Fruit fly (Drosophila melanogaster): Measurements from ENCODE around the gene Bx42.

The Bx42 gene

DNA sequence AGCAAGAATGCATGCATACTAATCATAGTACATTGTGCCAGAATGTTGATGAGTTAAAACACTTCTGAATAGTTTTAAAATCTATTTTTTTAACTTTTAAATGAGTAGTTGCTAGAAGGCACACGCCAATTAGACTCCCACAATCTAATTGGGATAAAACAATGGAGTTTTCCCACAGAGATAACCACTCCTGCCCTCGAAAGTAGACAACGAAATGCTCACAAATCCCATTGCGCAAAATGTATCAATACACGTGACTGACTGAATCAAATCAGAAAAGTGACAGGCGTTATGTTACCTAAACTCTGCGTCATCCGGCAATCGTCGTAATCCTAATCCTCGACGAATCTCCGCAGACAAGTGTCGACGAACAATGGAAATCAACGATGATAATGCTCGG, 11.4 kb upstream of the Bx42 start:
- TF ChIP-seq Pif1A (GFP tag; optimal IDR thresholded peaks at IDR 0.05) (no peak), Snoo (tag; optimal IDR thresholded peaks at IDR 0.05) (no peak), CG14655 (GFP tag; optimal IDR thresholded peaks at IDR 0.05) (no peak), CG4496 (GFP tag; IDR thresholded peaks at IDR 0.05) (no peak), fd96Ca (GFP tag; IDR thresholded peaks at IDR 0.05) (no peak), CG8301 (tag; optimal IDR thresholded peaks at IDR 0.05) (no peak), CG9948 (tag; optimal IDR thresholded peaks at IDR 0.05) (no peak), Ets98B (GFP tag; IDR thresholded peaks at IDR 0.05) (no peak), gl (tag; optimal IDR thresholded peaks at IDR 0.05) (no peak), D1 (tag; optimal IDR thresholded peaks at IDR 0.05) (no peak), CG34367 (tag; optimal IDR thresholded peaks at IDR 0.05) (no peak), rn (GFP tag; IDR thresholded peaks at IDR 0.05) (no peak), Pif1B (GFP tag; optimal IDR thresholded peaks at IDR 0.05) (no peak), CG10348 (GFP tag; IDR thresholded peaks at IDR 0.05) (no peak), CG8159 (tag; optimal IDR thresholded peaks at IDR 0.05) (no peak), CG32121 (GFP tag; IDR thresholded peaks at IDR 0.05) (no peak), CG15710 (tag; optimal IDR thresholded peaks at IDR 0.05) (no peak), CG17806 (tag; optimal IDR thresholded peaks at IDR 0.05) (no peak)

DNA sequence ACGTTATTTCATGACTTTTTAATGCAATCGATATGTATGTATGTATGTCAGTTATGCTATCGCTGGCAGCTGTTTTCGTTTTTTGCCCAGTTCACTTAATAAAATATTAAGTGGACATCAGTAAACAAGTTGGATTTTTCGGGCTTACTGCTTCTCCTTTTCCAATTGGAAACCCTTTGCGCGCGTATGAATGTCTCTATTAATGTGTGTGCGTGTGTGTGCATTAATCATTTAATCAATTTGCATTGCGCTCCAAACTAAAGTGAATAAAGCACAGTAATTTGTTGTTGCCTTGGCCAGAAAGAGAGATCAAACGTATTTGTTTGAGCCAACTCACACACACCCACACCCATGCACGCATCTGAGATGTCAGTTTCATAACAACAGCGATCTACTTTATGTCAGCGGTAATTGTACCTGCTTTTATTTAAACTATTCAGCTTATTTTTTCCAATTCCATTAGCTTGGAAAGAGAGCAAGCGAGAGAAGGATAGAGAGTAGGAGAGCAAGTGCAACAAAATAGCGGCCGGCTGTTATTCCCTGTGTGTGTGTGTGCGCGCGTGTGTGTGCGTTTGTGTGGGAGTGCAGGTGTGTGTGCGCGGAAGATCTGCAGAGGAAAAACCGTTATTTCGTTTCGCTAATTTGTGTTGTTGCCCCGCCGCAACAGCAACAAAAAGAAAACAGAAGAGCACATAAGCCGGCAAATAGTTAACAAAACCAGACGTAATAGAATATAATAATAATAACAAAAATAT, 3.9 kb upstream of the Bx42 start:
- TF ChIP-seq CG32121 (GFP tag; IDR thresholded peaks at IDR 0.05) (no peak), Pif1A (GFP tag; optimal IDR thresholded peaks at IDR 0.05) (no peak), Pif1B (GFP tag; optimal IDR thresholded peaks at IDR 0.05) (no peak), CG15710 (tag; optimal IDR thresholded peaks at IDR 0.05) (no peak), CG8159 (tag; optimal IDR thresholded peaks at IDR 0.05) (no peak), Ets98B (GFP tag; IDR thresholded peaks at IDR 0.05) (no peak), CG34367 (tag; optimal IDR thresholded peaks at IDR 0.05) (no peak), CG12605 (GFP tag; IDR thresholded peaks at IDR 0.05) (no peak), D1 (tag; optimal IDR thresholded peaks at IDR 0.05) (no peak)

DNA sequence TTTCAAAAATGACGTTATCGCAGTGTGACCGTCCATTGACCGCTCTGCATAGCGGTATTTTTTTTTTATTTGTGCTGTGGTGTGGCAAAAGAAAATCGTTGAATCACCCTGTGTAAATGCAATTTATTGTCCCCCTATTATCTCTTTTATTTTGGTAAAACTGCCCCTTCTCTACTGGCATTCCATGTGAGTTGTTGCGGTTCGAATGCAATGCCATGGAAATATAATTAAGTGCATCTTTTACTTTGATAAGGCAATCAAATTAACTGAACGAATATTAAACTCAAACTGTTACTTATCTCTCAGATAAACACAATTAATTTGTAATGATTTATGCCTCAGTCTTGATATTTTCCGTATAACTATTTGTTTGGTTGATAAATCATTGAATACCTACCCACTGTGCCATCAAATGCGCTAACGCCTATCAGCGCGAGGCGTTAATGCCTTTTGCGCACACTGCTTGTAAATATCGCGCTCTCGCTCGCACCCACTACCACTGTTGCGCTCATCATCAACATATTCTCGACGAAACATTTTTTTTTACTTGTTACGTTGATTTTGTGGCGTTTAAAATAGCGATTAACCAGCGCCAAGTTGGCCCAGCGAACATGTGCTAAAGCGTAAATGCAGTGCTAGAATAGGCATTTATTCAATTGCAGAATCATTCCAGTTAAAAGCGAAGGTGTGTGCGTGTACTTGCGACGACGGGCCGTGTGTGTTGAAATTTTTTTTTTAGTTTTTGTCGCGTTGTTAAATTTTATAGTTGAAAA, 2.9 kb upstream of the Bx42 start:
- TF ChIP-seq CG12605 (GFP tag; IDR thresholded peaks at IDR 0.05), result no peak
- peak; percentile 41 for TF ChIP-seq CG8301 (tag; optimal IDR thresholded peaks at IDR 0.05)
- no peak; the same call in 2 of the 3 replicates for TF ChIP-seq fd96Ca (GFP tag; IDR thresholded peaks at IDR 0.05)
- TF ChIP-seq Snoo (tag; optimal IDR thresholded peaks at IDR 0.05), result peak; percentile 23
- TF ChIP-seq Ets98B (GFP tag; IDR thresholded peaks at IDR 0.05), result no peak; the same call in 1 of the 2 replicates
- TF ChIP-seq CG9948 (tag; optimal IDR thresholded peaks at IDR 0.05), result peak; percentile 50
- TF ChIP-seq Pif1A (GFP tag; optimal IDR thresholded peaks at IDR 0.05), result no peak
- TF ChIP-seq CG15710 (tag; optimal IDR thresholded peaks at IDR 0.05), result peak; percentile 32
- TF ChIP-seq CG34367 (tag; optimal IDR thresholded peaks at IDR 0.05), result peak; percentile 45
- peak; percentile 40 for TF ChIP-seq CG8159 (tag; optimal IDR thresholded peaks at IDR 0.05)
- TF ChIP-seq CG4496 (GFP tag; IDR thresholded peaks at IDR 0.05), result peak; percentile 57; the same call in 1 of the 3 replicates

DNA sequence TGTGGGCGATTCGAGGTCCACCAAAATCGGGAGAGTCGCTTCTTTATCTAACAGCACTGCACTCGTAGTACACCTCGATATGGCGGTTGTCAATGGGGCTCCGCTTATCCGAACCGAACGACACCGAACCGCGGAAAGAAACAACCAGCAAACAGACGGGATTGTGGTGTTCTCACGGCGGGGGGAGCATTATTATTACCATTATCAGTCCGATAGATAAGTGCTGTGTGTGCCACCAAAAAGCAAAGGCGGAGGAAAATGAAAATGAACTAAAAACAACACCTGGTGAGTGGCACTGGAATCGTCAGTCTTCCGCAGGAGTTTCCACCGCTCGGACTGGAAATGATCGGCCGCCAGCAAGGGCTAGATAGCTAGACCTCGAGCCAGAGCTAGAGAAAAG, 2.0 kb upstream of the Bx42 start, which contains the start of gene AP-1gamma:
Gene AP-1gamma, plus strand, starts transcription at position 305 of the 400 bp plus-strand sequence.
- TF ChIP-seq CG32121 (GFP tag; IDR thresholded peaks at IDR 0.05) (no peak), fd96Ca (GFP tag; IDR thresholded peaks at IDR 0.05) (no peak), D1 (tag; optimal IDR thresholded peaks at IDR 0.05) (no peak), CG17806 (tag; optimal IDR thresholded peaks at IDR 0.05) (no peak), CG12605 (GFP tag; IDR thresholded peaks at IDR 0.05) (no peak), EcR (GFP tag; optimal IDR thresholded peaks at IDR 0.05) (no peak), rn (GFP tag; IDR thresholded peaks at IDR 0.05) (no peak), Ets98B (GFP tag; IDR thresholded peaks at IDR 0.05) (no peak), CG8159 (tag; optimal IDR thresholded peaks at IDR 0.05) (no peak), CG13204 (GFP tag; optimal IDR thresholded peaks at IDR 0.05) (no peak), Pif1A (GFP tag; optimal IDR thresholded peaks at IDR 0.05) (no peak)

DNA sequence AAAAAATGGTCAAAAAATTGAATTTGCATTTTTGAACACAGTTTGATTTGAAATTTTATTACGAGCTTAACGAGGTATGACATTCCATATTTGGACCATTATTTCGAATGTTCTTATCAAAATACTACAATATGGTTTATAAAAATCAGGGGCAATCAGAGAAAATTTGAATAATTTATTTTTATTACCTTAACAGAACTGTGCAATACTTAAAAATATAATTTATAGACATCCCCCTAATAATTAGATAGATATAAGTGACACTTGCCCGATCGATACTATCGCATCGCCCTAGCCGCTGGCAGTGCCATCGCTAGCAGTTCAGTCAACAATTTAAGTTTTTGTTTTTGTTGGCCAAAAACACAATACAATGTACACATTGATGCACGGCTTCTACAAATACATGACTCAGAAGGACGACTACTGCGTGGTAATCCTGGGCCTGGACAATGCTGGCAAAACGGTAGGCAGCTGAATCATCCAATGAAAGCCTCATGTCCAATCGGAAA, 425 bp upstream of the Bx42 start, which contains the start of gene Arfrp1:
Gene Arfrp1, plus strand, starts transcription at position 295 of the 509 bp plus-strand sequence.
- TF ChIP-seq Pif1B (GFP tag; optimal IDR thresholded peaks at IDR 0.05) (no peak), CG4496 (GFP tag; IDR thresholded peaks at IDR 0.05) (peak; percentile 6; the same call in 1 of the 3 replicates), fd96Ca (GFP tag; IDR thresholded peaks at IDR 0.05) (0 out of 3 replicates have a peak, but pooled peaks have one; percentile 24), CG9948 (tag; optimal IDR thresholded peaks at IDR 0.05) (peak; percentile 0), CG34367 (tag; optimal IDR thresholded peaks at IDR 0.05) (no peak), Ets98B (GFP tag; IDR thresholded peaks at IDR 0.05) (0 out of 2 replicates have a peak, but pooled peaks have one; percentile 5)

Data from whole organism, pupa.